Worm (Caenorhabditis elegans) whole organism, L4 larva: ENCODE results near the gene atgp-1.

Source experiments
- F26F4.8 ChIP-seq: fragments of 200-800 bp; sonication (Bioruptor generic); conservative IDR thresholded peaks from 2 replicates; pipeline ENCODE4 v1.3.6; 2022; ENCODE audit warnings: missing genetic modification characterization, missing compliant biosample characterization
- F37D6.2 ChIP-seq: sonication (generic microtip); optimal IDR thresholded peaks from 2 replicates; lab custom pipeline; 2016; ENCODE audit warnings: mild to moderate bottlenecking, missing genetic modification characterization, missing compliant biosample characterization
- F44E2.7 ChIP-seq: fragments of 200-800 bp; sonication (Bioruptor generic); IDR thresholded peaks from 2 replicates; pipeline ENCODE4 v2.1.2; 2022; ENCODE audit warnings: missing genetic modification characterization, missing compliant biosample characterization
- T26A8.4 ChIP-seq: fragments of 200-800 bp; sonication (Bioruptor generic); IDR thresholded peaks from 2 replicates; pipeline ENCODE4 v1.3.6; 2022; ENCODE audit warnings: missing genetic modification characterization, missing compliant biosample characterization
- Y48G9A.11 ChIP-seq: fragments of 200-800 bp; sonication (Bioruptor generic); IDR thresholded peaks from 2 replicates; pipeline ENCODE4 v1.3.6; 2022; ENCODE audit warnings: missing genetic modification reagents, missing genetic modification characterization, missing compliant biosample characterization
- ZK546.5 ChIP-seq, 2 experiments: sonication (generic microtip); optimal IDR thresholded peaks; 2 replicates each; lab custom pipeline; 2017; ENCODE audit warnings: missing biosample characterization in 2 of 2, missing genetic modification characterization in 2 of 2
- aha-1 ChIP-seq: fragments of 150-350 bp; peaks from one replicate; lab custom pipeline; 2014; ENCODE audit warnings: missing biosample characterization, missing genetic modification characterization
- arid-1 ChIP-seq: fragments of 200-800 bp; sonication (Bioruptor generic); conservative IDR thresholded peaks from 2 replicates; pipeline ENCODE4 v1.3.6; 2022; ENCODE audit warnings: missing genetic modification reagents, missing genetic modification characterization, missing compliant biosample characterization
- ceh-32 ChIP-seq: sonication (generic microtip); optimal IDR thresholded peaks from 2 replicates; lab custom pipeline; 2016; ENCODE audit warnings: mild to moderate bottlenecking, missing genetic modification characterization, missing compliant biosample characterization; ENCODE audit not compliant: poor library complexity
- ceh-82 ChIP-seq: sonication (generic microtip); optimal IDR thresholded peaks from 2 replicates; lab custom pipeline; 2017; ENCODE audit warnings: missing biosample characterization, missing genetic modification characterization
- ces-1 ChIP-seq: fragments of 150-350 bp; sonication (generic microtip); optimal IDR thresholded peaks from 4 replicates; lab custom pipeline; 2014; ENCODE audit warnings: missing biosample characterization, missing genetic modification reagents, missing genetic modification characterization
- ctbp-1 ChIP-seq: fragments of 200-800 bp; sonication (Bioruptor generic); IDR thresholded peaks from 2 replicates; pipeline ENCODE4 v1.3.6; 2022; ENCODE audit warnings: missing genetic modification reagents, missing genetic modification characterization, missing compliant biosample characterization
- daf-12 ChIP-seq: fragments of 150-350 bp; optimal IDR thresholded peaks from 2 replicates; lab custom pipeline; 2014; ENCODE audit warnings: missing biosample characterization, missing genetic modification reagents, missing genetic modification characterization
- daf-16 ChIP-seq, 3 experiments: sonication (generic microtip); optimal IDR thresholded peaks; 2 replicates each; lab custom pipeline; 2016 to 2017; ENCODE audit warnings: missing genetic modification characterization in 3 of 3, missing genetic modification reagents in 3 of 3, mild to moderate bottlenecking in 2 of 3, missing compliant biosample characterization in 2 of 3, missing biosample characterization in 1 of 3, moderate library complexity in 1 of 3
- duxl-1 ChIP-seq: sonication (generic microtip); optimal IDR thresholded peaks from 2 replicates; lab custom pipeline; 2016; ENCODE audit warnings: mild to moderate bottlenecking, missing genetic modification characterization, moderate library complexity, missing compliant biosample characterization; ENCODE audit not compliant: poor library complexity
- dve-1 ChIP-seq: sonication (generic microtip); optimal IDR thresholded peaks from 2 replicates; lab custom pipeline; 2017; ENCODE audit warnings: antibody characterized with exemption, mild to moderate bottlenecking, missing genetic modification characterization, missing compliant biosample characterization; ENCODE audit not compliant: insufficient read depth
- egl-27 ChIP-seq: sonication (generic microtip); optimal IDR thresholded peaks from 3 replicates; lab custom pipeline; 2017; ENCODE audit warnings: missing biosample characterization, missing genetic modification reagents, missing genetic modification characterization
- fkh-10 ChIP-seq: fragments of 150-350 bp; optimal IDR thresholded peaks from 2 replicates; lab custom pipeline; 2014; ENCODE audit warnings: missing biosample characterization, missing genetic modification reagents, missing genetic modification characterization
- hlh-11 ChIP-seq: fragments of 200-800 bp; sonication (Bioruptor generic); optimal IDR thresholded peaks from 2 replicates; lab custom pipeline; 2018; ENCODE audit warnings: mild to moderate bottlenecking, missing genetic modification characterization, missing compliant biosample characterization
- hlh-30 ChIP-seq: sonication (generic microtip); optimal IDR thresholded peaks from 2 replicates; lab custom pipeline; 2017; ENCODE audit warnings: antibody characterized with exemption, mild to moderate bottlenecking, missing genetic modification characterization, missing compliant biosample characterization; ENCODE audit not compliant: insufficient read depth
- jun-1 ChIP-seq: fragments of 150-350 bp; optimal IDR thresholded peaks from 2 replicates; lab custom pipeline; 2014; ENCODE audit warnings: missing biosample characterization, missing genetic modification reagents, missing genetic modification characterization
- lin-1 ChIP-seq: fragments of 200-800 bp; sonication (Bioruptor generic); IDR thresholded peaks from 2 replicates; pipeline ENCODE4 v1.3.6; 2022; ENCODE audit warnings: missing genetic modification reagents, missing genetic modification characterization, missing compliant biosample characterization
- lin-13 ChIP-seq: fragments of 150-350 bp; optimal IDR thresholded peaks from 2 replicates; lab custom pipeline; 2014; ENCODE audit warnings: missing biosample characterization, missing genetic modification reagents, missing genetic modification characterization
- lin-29 ChIP-seq: fragments of 200-800 bp; sonication (Bioruptor generic); IDR thresholded peaks from 2 replicates; pipeline ENCODE4 v1.3.6; 2022; ENCODE audit warnings: missing genetic modification reagents, missing genetic modification characterization, missing compliant biosample characterization
- lin-38 ChIP-seq: fragments of 200-800 bp; sonication (Bioruptor generic); IDR thresholded peaks from 2 replicates; pipeline ENCODE4 v1.3.6; 2022; ENCODE audit warnings: missing genetic modification reagents, missing genetic modification characterization, missing compliant biosample characterization
- lin-39 ChIP-seq: fragments of 150-350 bp; optimal IDR thresholded peaks from 2 replicates; lab custom pipeline; 2014; ENCODE audit warnings: missing biosample characterization, missing genetic modification reagents, missing genetic modification characterization
- lir-3 ChIP-seq: sonication (generic microtip); optimal IDR thresholded peaks from 2 replicates; lab custom pipeline; 2016; ENCODE audit warnings: mild to moderate bottlenecking, missing genetic modification characterization, missing compliant biosample characterization
- mep-1 ChIP-seq: fragments of 150-350 bp; sonication (generic microtip); optimal IDR thresholded peaks from 3 replicates; lab custom pipeline; 2014; ENCODE audit warnings: missing biosample characterization, missing genetic modification characterization
- mes-2 ChIP-seq: sonication (generic microtip); optimal IDR thresholded peaks from 2 replicates; lab custom pipeline; 2016; ENCODE audit warnings: missing genotype, mild to moderate bottlenecking, missing genetic modification characterization, missing compliant biosample characterization; ENCODE audit not compliant: poor library complexity, severe bottlenecking
- mxl-2 ChIP-seq: fragments of 200-800 bp; sonication (Bioruptor generic); conservative IDR thresholded peaks from 2 replicates; pipeline ENCODE4 v1.3.6; 2022; ENCODE audit warnings: missing genetic modification reagents, missing genetic modification characterization, missing compliant biosample characterization
- nhr-10 ChIP-seq: fragments of 150-350 bp; optimal IDR thresholded peaks from 2 replicates; lab custom pipeline; 2014; ENCODE audit warnings: missing biosample characterization, missing genetic modification characterization
- nhr-42 ChIP-seq: fragments of 200-800 bp; sonication (Bioruptor generic); IDR thresholded peaks from 2 replicates; pipeline ENCODE4 v1.3.6; 2022; ENCODE audit warnings: missing genetic modification characterization, missing compliant biosample characterization
- nhr-48 ChIP-seq: sonication (generic microtip); optimal IDR thresholded peaks from 2 replicates; lab custom pipeline; 2016; ENCODE audit warnings: mild to moderate bottlenecking, missing genetic modification characterization, missing compliant biosample characterization
- nhr-6 ChIP-seq: fragments of 150-350 bp; optimal IDR thresholded peaks from 2 replicates; lab custom pipeline; 2014; ENCODE audit warnings: missing biosample characterization, missing genetic modification characterization
- nhr-76 ChIP-seq: fragments of 150-350 bp; optimal IDR thresholded peaks from 2 replicates; lab custom pipeline; 2014; ENCODE audit warnings: missing biosample characterization, missing genetic modification characterization
- nhr-77 ChIP-seq: fragments of 150-350 bp; optimal IDR thresholded peaks from 2 replicates; lab custom pipeline; 2014; ENCODE audit warnings: missing biosample characterization, missing genetic modification characterization
- pha-4 ChIP-seq, 2 experiments: fragments of 150-350 bp in 1 of 2; fragments of 200-800 bp in 1 of 2; sonication (Bioruptor generic) in 1 of 2; IDR thresholded peaks in 1 of 2; optimal IDR thresholded peaks in 1 of 2; 2 replicates each; pipeline versions ENCODE4 v1.3.6 to Lab custom; 2014 to 2022; ENCODE audit warnings: missing genetic modification characterization in 2 of 2, missing genetic modification reagents in 2 of 2, missing biosample characterization in 1 of 2, missing compliant biosample characterization in 1 of 2
- rbr-2 ChIP-seq: sonication (generic microtip); optimal IDR thresholded peaks from 2 replicates; lab custom pipeline; 2016; ENCODE audit warnings: missing genotype, missing genetic modification characterization, missing compliant biosample characterization
- sdz-12 ChIP-seq: fragments of 200-800 bp; sonication (Bioruptor generic); optimal IDR thresholded peaks from 2 replicates; lab custom pipeline; 2018; ENCODE audit warnings: mild to moderate bottlenecking, missing genetic modification characterization, missing compliant biosample characterization
- set-16 ChIP-seq: fragments of 200-800 bp; sonication (Bioruptor generic); IDR thresholded peaks from 2 replicates; pipeline ENCODE4 v1.3.6; 2022; ENCODE audit warnings: missing genetic modification reagents, missing genetic modification characterization, missing compliant biosample characterization
- snpc-1.2 ChIP-seq: fragments of 200-800 bp; sonication (Bioruptor generic); IDR thresholded peaks from 2 replicates; pipeline ENCODE4 v1.3.6; 2022; ENCODE audit warnings: missing genetic modification reagents, missing genetic modification characterization, missing compliant biosample characterization
- spr-3 ChIP-seq: fragments of 200-800 bp; sonication (Bioruptor generic); optimal IDR thresholded peaks from 2 replicates; lab custom pipeline; 2018; ENCODE audit warnings: mild to moderate bottlenecking, missing genetic modification characterization, missing compliant biosample characterization
- tra-1 ChIP-seq: fragments of 200-800 bp; sonication (Bioruptor generic); IDR thresholded peaks from 2 replicates; pipeline ENCODE4 v1.3.6; 2022; ENCODE audit warnings: missing genetic modification reagents, missing genetic modification characterization, missing compliant biosample characterization
- unc-130 ChIP-seq: sonication (generic microtip); optimal IDR thresholded peaks from 2 replicates; lab custom pipeline; 2016; ENCODE audit warnings: missing genetic modification reagents, missing genetic modification characterization, missing compliant biosample characterization
- unc-39 ChIP-seq: sonication (generic microtip); optimal IDR thresholded peaks from 2 replicates; lab custom pipeline; 2017; ENCODE audit warnings: missing biosample characterization, missing genetic modification characterization
- unc-62 ChIP-seq, 3 experiments: fragments of 150-350 bp in 1 of 3; sonication (generic microtip); optimal IDR thresholded peaks in 2 of 3; peaks in 1 of 3; 1 replicate in 1 of 3; 2 replicates in 2 of 3; lab custom pipeline; 2014 to 2017; ENCODE audit warnings: missing biosample characterization in 3 of 3, missing genetic modification characterization in 3 of 3, missing genetic modification reagents in 3 of 3, missing genotype in 1 of 3
- zfp-2 ChIP-seq: sonication (generic microtip); optimal IDR thresholded peaks from 2 replicates; lab custom pipeline; 2016; ENCODE audit warnings: mild to moderate bottlenecking, missing genetic modification characterization, missing compliant biosample characterization
- zfp-3 ChIP-seq: fragments of 200-800 bp; sonication (Bioruptor generic); conservative IDR thresholded peaks from 2 replicates; pipeline ENCODE4 v1.3.6; 2022; ENCODE audit warnings: missing genetic modification reagents, missing genetic modification characterization, missing compliant biosample characterization
- zip-2 ChIP-seq: fragments of 150-350 bp; optimal IDR thresholded peaks from 2 replicates; lab custom pipeline; 2014; ENCODE audit warnings: missing biosample characterization, missing genetic modification characterization

Gene atgp-1

ce11 chrIV:17249691-17250181 is 19.4 kb upstream of the atgp-1 start, which contains the start of gene eelo-2 (continued):
- TF ChIP-seq lin-1 (peak; percentile 97), nhr-77 (tag; lab: Kevin White, UChicago) (peak; percentile 98), unc-62 (GFP tag; optimal IDR thresholded peaks at IDR 0.05 in 1 of 2; lab: Kevin White, UChicago) (peak in 1 of 2 experiments; percentile 99), unc-62 (tag; optimal IDR thresholded peaks at IDR 0.05; lab: Kevin White, UChicago) (no peak), arid-1 (GFP tag; lab: Robert Waterston, UW) (peak; percentile 97), egl-27 (tag; lab: Kevin White, UChicago) (peak; percentile 33), unc-130 (GFP tag; lab: Kevin White, UChicago) (peak; percentile 93), unc-39 (tag; lab: Kevin White, UChicago) (no peak), F37D6.2 (peak; percentile 96), zip-2 (peak; percentile 73), tra-1 (GFP tag; lab: Robert Waterston, UW) (peak; percentile 94), lin-38 (peak; percentile 100), nhr-42 (GFP tag; lab: Robert Waterston, UW) (peak; percentile 96), aha-1 (tag; lab: Kevin White, UChicago) (peak; percentile 99), T26A8.4 (GFP tag; lab: Robert Waterston, UW) (peak; percentile 98), sdz-12 (GFP tag; lab: Kevin White, UChicago) (no peak), lin-13 (GFP tag; lab: Kevin White, UChicago) (peak; percentile 97), nhr-48 (peak; percentile 97), zfp-2 (tag; lab: Kevin White, UChicago) (peak; percentile 84), daf-12 (no peak), fkh-10 (GFP tag; lab: Kevin White, UChicago) (peak; percentile 97), pha-4 (GFP tag; IDR thresholded peaks at IDR 0.05; lab: Robert Waterston, UW) (peak; percentile 95), pha-4 (tag; optimal IDR thresholded peaks at IDR 0.05; lab: Kevin White, UChicago) (peak; percentile 6), hlh-30 (tag; lab: Kevin White, UChicago) (peak; percentile 93), zfp-3 (peak; percentile 97), daf-16 (GFP tag; optimal IDR thresholded peaks at IDR 0.05; lab: Kevin White, UChicago) (peak; percentile 66 to 91), daf-16 (tag; optimal IDR thresholded peaks at IDR 0.05; lab: Kevin White, UChicago) (peak; percentile 80), nhr-76 (tag; lab: Kevin White, UChicago) (peak; percentile 75), ctbp-1 (GFP tag; lab: Robert Waterston, UW) (peak; percentile 92), Y48G9A.11 (peak; percentile 75), set-16 (GFP tag; lab: Robert Waterston, UW) (peak; percentile 68), mxl-2 (GFP tag; lab: Robert Waterston, UW) (peak; percentile 86), mes-2 (tag; lab: Kevin White, UChicago) (peak; percentile 97), nhr-10 (peak; percentile 71), lin-29 (GFP tag; lab: Robert Waterston, UW) (peak; percentile 97), snpc-1.2 (GFP tag; lab: Robert Waterston, UW) (peak; percentile 99), hlh-11 (tag; lab: Kevin White, UChicago) (peak; percentile 97), duxl-1 (peak; percentile 96), dve-1 (tag; lab: Kevin White, UChicago) (peak; percentile 99), nhr-6 (tag; lab: Kevin White, UChicago) (peak; percentile 99), spr-3 (GFP tag; lab: Kevin White, UChicago) (peak; percentile 96), ceh-82 (tag; lab: Kevin White, UChicago) (peak; percentile 62), mep-1 (tag; lab: Kevin White, UChicago) (peak; percentile 99), ZK546.5 (tag; optimal IDR thresholded peaks at IDR 0.05; lab: Kevin White, UChicago) (peak in 1 of 2 experiments; percentile 79), rbr-2 (tag; lab: Kevin White, UChicago) (peak; percentile 98), lin-39 (tag; lab: Kevin White, UChicago) (peak; percentile 52), ces-1 (GFP tag; lab: Kevin White, UChicago) (peak; percentile 34), ceh-32 (tag; lab: Kevin White, UChicago) (peak; percentile 75), F26F4.8 (GFP tag; lab: Robert Waterston, UW) (no peak), F44E2.7 (GFP tag; lab: Robert Waterston, UW) (peak; percentile 4; the same call in 1 of the 2 replicates), lir-3 (tag; lab: Kevin White, UChicago) (peak; percentile 87), jun-1 (peak; percentile 94)
